Worm (Caenorhabditis elegans) whole organism, dauer: Measurements from ENCODE around the gene paqr-3.
"Not testable (repeated sequence)": the region's sequence is repeated elsewhere in the genome, so short reads cannot be mapped to it uniquely, and the experiment has no call there.

Source experiments
- unc-62 ChIP-seq: sonication (generic microtip); optimal IDR thresholded peaks from 2 replicates; lab custom pipeline; 2017; ENCODE audit warnings: missing biosample characterization, missing genetic modification reagents, missing genetic modification characterization

paqr-3 gene

ce11 chrIV:14389070-14389469 lies 5.6 kb upstream of the paqr-3 start:
- no peak for TF ChIP-seq unc-62 (GFP tag; lab: Kevin White, UChicago)

DNA sequence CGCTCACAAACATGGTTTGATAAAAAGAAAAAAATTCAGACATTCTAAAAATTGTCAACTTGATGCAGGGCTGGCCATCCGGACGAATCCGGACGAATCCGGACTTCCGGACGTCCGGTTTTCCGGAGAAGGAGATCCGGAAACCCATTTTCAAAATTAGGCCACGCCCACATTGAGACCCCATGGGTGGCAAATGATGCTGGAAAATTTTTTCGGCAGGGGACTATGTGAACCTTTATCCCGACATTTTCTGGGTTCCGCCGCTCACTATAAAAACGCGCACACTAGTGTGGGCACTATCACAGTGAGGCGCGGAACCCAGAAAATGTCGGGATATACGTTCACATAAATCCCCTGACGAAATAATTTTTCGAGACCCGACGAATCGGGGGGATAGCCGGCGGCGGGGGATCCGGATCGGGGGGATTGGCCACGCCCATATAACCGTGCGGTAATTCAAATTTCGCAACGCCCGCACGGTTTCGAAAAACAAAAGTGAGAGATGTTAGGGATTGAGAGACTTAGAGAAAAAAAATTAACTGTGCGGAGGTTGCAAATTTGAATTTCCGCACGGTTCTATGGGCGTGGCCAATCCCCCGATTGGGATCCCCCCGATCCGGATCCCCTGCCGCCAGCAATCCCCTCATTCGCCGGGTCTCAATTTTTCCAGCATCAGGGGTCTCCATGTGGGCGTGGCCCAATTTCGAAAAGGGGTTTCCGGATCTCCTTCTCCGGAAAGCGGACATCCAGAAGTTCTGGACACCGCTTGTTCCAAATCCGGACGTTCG lies 4.5 kb upstream of the paqr-3 start:
- TF ChIP-seq unc-62 (GFP tag; lab: Kevin White, UChicago) = no peak

DNA sequence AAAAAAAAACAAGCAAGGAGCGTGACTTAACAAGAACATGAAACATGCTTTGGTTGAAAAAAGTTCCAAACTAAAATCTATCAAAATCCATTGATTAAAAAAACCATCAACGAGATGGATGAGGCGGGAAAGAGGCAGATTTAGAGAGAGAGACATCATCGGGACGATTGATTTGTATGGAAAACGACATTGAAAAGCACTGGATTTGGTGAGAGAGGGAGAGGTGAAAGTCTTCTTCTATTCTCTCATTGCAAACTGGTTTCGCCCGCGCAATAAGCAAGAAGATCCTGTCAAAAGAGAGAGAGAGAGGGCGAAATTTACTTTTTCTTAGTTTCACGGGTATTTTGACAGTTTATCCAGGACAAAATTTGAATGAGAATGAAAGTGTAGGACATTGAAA lies 1.7 kb upstream of the paqr-3 start:
- TF ChIP-seq unc-62 (GFP tag; lab: Kevin White, UChicago) = no peak

ce11 chrIV:14384194-14384593 lies 711 bp upstream of the paqr-3 start:
- TF ChIP-seq unc-62 (GFP tag; lab: Kevin White, UChicago) = no peak

ce11 chrIV:14379191-14379590 lies 4.3 kb downstream of the paqr-3 start:
- TF ChIP-seq unc-62 (GFP tag; lab: Kevin White, UChicago) = no peak

ce11 chrIV:14377850-14378249 lies 5.6 kb downstream of the paqr-3 start:
- no peak for TF ChIP-seq unc-62 (GFP tag; lab: Kevin White, UChicago)

- no peak for TF ChIP-seq unc-62 (GFP tag; lab: Kevin White, UChicago)
These were observed 6.1 kb downstream of the paqr-3 start for ce11 chrIV:14377267-14377814.

DNA sequence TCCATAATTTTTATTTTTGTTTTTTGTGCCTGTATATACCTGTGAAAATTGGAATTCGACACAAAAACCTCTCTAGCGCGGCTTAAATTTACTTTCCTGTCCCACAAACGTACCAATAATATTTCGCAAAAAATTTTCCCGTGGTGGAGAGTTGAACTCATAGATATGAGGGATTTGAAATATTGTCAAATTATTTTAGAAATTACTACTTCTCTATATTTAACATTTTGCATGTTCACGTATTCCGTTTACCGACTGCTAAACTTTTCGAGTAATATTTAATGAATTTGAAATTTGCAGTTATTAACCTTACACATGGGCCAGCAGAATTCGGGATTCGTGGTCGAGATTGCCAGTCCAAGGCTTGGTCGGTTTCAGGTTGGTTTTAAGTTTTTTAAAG lies 9.7 kb downstream of the paqr-3 start, which contains the start of gene Y67A10A.7:
Y67A10A.7 (plus strand) TSS at position 301 of the 400 bp plus-strand sequence.
- TF ChIP-seq unc-62 (GFP tag; lab: Kevin White, UChicago) = not testable (repeated sequence)

DNA sequence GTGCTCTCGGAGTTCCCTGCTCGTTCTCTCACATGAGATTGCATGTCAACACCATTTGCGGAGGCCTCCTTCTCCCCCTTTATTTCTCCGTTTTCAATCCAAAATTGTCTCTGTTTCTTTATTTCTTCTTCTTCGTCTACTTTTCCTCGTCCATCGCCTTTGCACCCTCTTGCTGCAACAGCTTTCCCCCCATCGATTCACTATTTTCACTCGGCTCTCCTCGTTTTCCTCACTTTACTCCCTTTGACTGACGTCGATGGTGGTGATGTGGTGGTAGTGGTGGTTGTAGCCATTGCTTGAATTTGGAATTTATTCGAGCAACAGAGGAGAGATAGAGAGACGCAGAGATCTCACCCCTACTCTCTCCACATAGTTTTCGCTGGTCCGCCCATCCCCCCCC lies 11.8 kb downstream of the paqr-3 start:
- TF ChIP-seq unc-62 (GFP tag; lab: Kevin White, UChicago) = no peak

DNA sequence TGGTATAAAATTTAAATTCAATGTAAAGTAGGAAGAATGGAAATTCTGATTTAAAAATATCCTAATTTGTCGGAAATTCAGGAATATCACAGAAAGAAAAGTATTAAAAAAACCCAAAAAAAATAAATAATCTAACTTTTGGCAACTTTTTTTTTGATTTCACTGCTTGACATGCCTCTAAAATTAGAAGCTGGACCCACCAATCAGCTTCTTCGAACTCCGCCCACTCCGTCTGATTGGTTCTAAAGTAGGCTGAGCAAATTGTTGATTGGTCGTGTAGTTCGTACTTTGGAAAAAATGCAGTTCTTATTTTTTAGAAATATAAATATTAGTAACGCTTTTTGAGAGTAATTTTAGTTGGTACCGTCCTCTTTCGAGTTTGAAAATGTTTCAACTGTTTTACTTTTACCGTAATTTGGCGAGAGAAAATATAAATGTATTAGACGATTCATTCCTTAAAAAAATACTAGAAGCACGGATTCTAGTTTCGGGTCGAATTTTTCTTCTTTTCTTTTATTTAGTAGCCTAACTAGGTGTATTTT lies 17.6 kb downstream of the paqr-3 start:
- TF ChIP-seq unc-62 (GFP tag; lab: Kevin White, UChicago) = no peak

ce11 chrIV:14361189-14361588 lies 22.3 kb downstream of the paqr-3 start, which contains the start of gene ssu-2:
Gene ssu-2 (plus strand): TSS chrIV:14361247.
- TF ChIP-seq unc-62 (GFP tag; lab: Kevin White, UChicago) = no peak

DNA sequence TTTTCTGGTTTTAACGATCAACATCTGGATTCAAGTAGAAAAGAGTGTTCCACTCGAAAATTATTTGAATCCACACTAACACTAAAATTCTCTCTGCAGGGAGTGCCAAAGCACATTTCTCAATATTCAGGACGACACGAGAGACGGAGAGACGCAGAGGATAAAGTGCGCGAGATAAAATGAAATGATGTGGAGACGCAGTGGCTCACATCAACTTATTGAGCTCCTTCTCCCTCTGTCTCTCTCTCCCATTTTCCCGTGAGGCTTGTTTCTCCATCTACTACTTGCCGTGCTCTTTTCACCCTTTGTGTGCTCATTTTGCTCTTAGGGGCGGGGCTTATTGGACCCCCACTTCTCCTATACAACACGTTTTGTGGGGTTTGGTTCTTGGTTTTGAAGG lies 27.4 kb downstream of the paqr-3 start:
- TF ChIP-seq unc-62 (GFP tag; lab: Kevin White, UChicago) = no peak

ce11 chrIV:14350651-14351050 lies 32.8 kb downstream of the paqr-3 start, which contains the start of gene oac-56:
Gene oac-56 (minus strand): TSS chrIV:14350751.
- TF ChIP-seq unc-62 (GFP tag; lab: Kevin White, UChicago) = no peak

DNA sequence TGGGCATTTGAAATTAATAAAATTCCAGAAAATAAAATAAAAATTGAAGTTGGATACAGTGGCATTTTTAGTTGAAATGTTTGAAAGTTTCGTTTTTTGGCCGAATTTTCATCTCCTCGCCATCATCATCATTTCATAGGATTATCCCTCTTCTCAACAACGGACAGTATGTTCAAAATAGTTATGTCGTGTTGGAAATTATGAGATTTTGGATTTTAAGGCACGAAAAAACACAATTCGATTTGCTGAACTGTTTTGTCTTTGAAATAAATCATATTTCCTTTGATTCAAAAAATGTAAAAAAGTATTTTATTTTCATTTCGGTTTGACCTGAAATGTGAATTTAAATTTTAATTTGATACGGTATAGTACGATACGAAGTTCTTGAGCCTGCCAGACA lies 39.7 kb downstream of the paqr-3 start, which contains the start of gene srlf-28:
srlf-28 (minus strand) TSS at position 101 of the 400 bp plus-strand sequence.
- no peak for TF ChIP-seq unc-62 (GFP tag; lab: Kevin White, UChicago)

ce11 chrIV:14339657-14340056 lies 43.8 kb downstream of the paqr-3 start, which contains the start of gene Y67A10A.11:
Gene Y67A10A.11 (plus strand): TSS chrIV:14339957.
- TF ChIP-seq unc-62 (GFP tag; lab: Kevin White, UChicago) = no peak

ce11 chrIV:14337757-14338156 lies 45.7 kb downstream of the paqr-3 start, which contains the start of gene Y67A10A.2:
Gene Y67A10A.2 (plus strand): TSS chrIV:14338057.
- TF ChIP-seq unc-62 (GFP tag; lab: Kevin White, UChicago) = no peak
